Worm (Caenorhabditis elegans): ENCODE results near the gene swsn-6.

DNA sequence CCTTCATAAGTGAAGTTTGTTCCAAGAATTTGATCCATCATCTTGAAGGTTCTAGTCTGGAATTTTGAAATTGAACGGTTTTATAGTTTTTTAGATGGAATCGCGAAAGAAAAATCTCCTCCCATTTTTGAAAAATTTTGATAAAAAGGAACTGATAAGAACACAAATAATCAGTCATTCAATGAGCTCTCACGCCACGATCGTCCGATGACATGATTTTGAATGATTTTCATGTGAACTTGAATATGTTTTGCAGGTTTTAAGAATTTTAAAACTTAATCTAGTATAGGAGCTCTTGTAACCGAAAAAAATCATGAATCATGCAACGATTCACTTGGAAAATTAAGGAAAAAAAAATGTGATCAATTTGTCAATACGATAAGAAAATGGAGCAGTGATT lies 17.8 kb upstream of the swsn-6 start, which contains the start of gene elo-5:
- TF ChIP-seq nhr-237 (tag; optimal IDR thresholded peaks at IDR 0.05) (no peak), efl-3 (GFP tag; optimal IDR thresholded peaks at IDR 0.05) (no peak), mdl-1 (tag; optimal IDR thresholded peaks at IDR 0.05) (no peak), egl-13 (tag; optimal IDR thresholded peaks at IDR 0.05) (no peak)
